Worm (Caenorhabditis elegans) whole organism, early embryonic: ENCODE data around the gene nspg-10.
A peak's percentile ranks its signal among the peaks of the same experiment; 100 is the strongest.

Source experiments
- B0310.2 ChIP-seq: sonication (generic microtip); optimal IDR thresholded peaks from 2 replicates; lab custom pipeline; 2016; ENCODE audit warnings: mild to moderate bottlenecking, missing genetic modification characterization, missing compliant biosample characterization
- F13C5.2 ChIP-seq: sonication (generic microtip); optimal IDR thresholded peaks from 2 replicates; lab custom pipeline; 2017; ENCODE audit warnings: mild to moderate bottlenecking, missing genetic modification characterization, inconsistent platforms, missing compliant biosample characterization
- aly-1 ChIP-seq: sonication (generic microtip); optimal IDR thresholded peaks from 2 replicates; lab custom pipeline; 2016; ENCODE audit warnings: missing genetic modification characterization, missing compliant biosample characterization
- ama-1 ChIP-seq: fragments of 150-350 bp; optimal IDR thresholded peaks from 2 replicates; lab custom pipeline; 2014
- ceh-13 ChIP-seq: fragments of 200-800 bp; sonication (Bioruptor generic); optimal IDR thresholded peaks from 2 replicates; lab custom pipeline; 2018; ENCODE audit warnings: mild to moderate bottlenecking, missing genetic modification characterization, missing compliant biosample characterization
- ceh-36 ChIP-seq: sonication (generic microtip); optimal IDR thresholded peaks from 2 replicates; lab custom pipeline; 2016; ENCODE audit warnings: missing genetic modification characterization, inconsistent platforms, missing compliant biosample characterization
- ets-7 ChIP-seq: sonication (generic microtip); optimal IDR thresholded peaks from 2 replicates; lab custom pipeline; 2016; ENCODE audit warnings: missing genotype, missing genetic modification characterization, missing compliant biosample characterization
- flt-1 ChIP-seq: fragments of 200-800 bp; sonication (Bioruptor generic); IDR thresholded peaks from 2 replicates; pipeline ENCODE4 v1.3.6; 2022; ENCODE audit warnings: missing genetic modification characterization, missing compliant biosample characterization
- hmbx-1 ChIP-seq: sonication (generic microtip); optimal IDR thresholded peaks from 2 replicates; lab custom pipeline; 2016; ENCODE audit warnings: mild to moderate bottlenecking, missing genetic modification characterization, missing compliant biosample characterization
- hmg-4 ChIP-seq: fragments of 200-800 bp; sonication (Bioruptor generic); optimal IDR thresholded peaks from 2 replicates; lab custom pipeline; 2018; ENCODE audit warnings: mild to moderate bottlenecking, missing genetic modification characterization, missing compliant biosample characterization
- hnd-1 ChIP-seq: sonication (generic microtip); optimal IDR thresholded peaks from 2 replicates; lab custom pipeline; 2016; ENCODE audit warnings: missing genetic modification characterization, missing compliant biosample characterization
- pes-1 ChIP-seq: fragments of 200-800 bp; sonication (Bioruptor generic); IDR thresholded peaks from 2 replicates; pipeline ENCODE4 v1.3.6; 2022; ENCODE audit warnings: missing genetic modification reagents, missing genetic modification characterization, missing compliant biosample characterization
- scrt-1 ChIP-seq: fragments of 200-800 bp; sonication (Bioruptor generic); IDR thresholded peaks from 2 replicates; pipeline ENCODE4 v1.3.6; 2022; ENCODE audit warnings: missing genetic modification characterization, missing compliant biosample characterization
- sea-1 ChIP-seq: fragments of 200-800 bp; sonication (Bioruptor generic); conservative IDR thresholded peaks from 2 replicates; pipeline ENCODE4 v1.3.6; 2022; ENCODE audit warnings: missing genetic modification characterization, missing compliant biosample characterization
- tbx-11 ChIP-seq: fragments of 200-800 bp; sonication (Bioruptor generic); IDR thresholded peaks from 2 replicates; pipeline ENCODE4 v1.3.6; 2022; ENCODE audit warnings: missing genetic modification characterization, missing compliant biosample characterization
- tbx-37 ChIP-seq: fragments of 200-800 bp; sonication (Bioruptor generic); conservative IDR thresholded peaks from 2 replicates; pipeline ENCODE4 v1.3.6; 2022; ENCODE audit warnings: missing genetic modification reagents, missing genetic modification characterization, missing compliant biosample characterization
- tra-4 ChIP-seq: sonication (generic microtip); optimal IDR thresholded peaks from 2 replicates; lab custom pipeline; 2017; ENCODE audit warnings: missing genetic modification characterization, missing compliant biosample characterization

Gene nspg-10

DNA sequence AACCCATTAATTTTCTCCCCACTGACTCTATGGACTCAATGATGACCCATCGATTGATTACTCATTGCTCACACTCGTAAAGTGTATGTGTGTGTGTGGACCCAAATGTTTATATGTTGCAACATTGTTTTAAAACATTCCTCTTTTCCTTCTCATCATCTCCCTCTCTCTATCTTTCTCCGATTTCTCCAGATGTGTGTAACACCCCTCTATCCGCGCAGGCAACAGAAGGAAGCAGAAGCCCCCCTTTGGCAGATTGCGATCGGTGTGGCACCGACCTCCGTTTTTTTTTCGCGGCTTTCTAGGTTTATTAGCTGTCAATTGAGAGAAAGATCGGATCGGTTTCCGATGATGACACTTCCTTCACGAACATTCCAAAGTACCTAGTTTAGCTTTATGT is 38.0 kb downstream of the nspg-10 start:
- no peak for TF ChIP-seq tbx-37 (GFP tag; lab: Robert Waterston, UW)
- TF ChIP-seq flt-1 (GFP tag; lab: Robert Waterston, UW) = 0 out of 2 replicates have a peak, but pooled peaks have one; percentile 21

DNA sequence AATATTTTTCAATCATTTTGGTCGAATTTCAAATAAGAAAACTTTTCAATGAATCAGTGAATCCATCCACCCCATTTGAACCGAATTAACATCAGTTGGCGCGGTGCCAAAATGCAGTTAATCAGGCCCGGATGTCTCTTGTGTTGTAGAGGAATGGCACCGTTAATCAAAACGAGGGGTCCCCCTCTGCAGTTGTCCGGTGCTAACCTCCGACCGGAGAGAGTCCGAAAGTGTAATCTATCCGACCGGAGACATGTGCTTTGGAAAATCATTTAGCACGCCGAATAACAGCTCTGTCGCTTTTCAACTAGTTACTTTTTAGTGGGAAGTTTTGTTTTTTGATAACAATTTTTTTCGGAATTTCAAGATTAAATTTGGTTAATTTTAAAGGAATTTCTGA is 39.7 kb downstream of the nspg-10 start:
- no peak for TF ChIP-seq aly-1 (tag; lab: Kevin White, UChicago)
- TF ChIP-seq F13C5.2 (tag; lab: Kevin White, UChicago) = no peak
- TF ChIP-seq pes-1 (GFP tag; lab: Robert Waterston, UW) = no peak
- no peak for TF ChIP-seq hmg-4 (GFP tag; lab: Kevin White, UChicago)
- TF ChIP-seq ama-1 = no peak
- no peak for TF ChIP-seq tbx-11 (GFP tag; lab: Robert Waterston, UW)
- no peak for TF ChIP-seq hmbx-1 (tag; lab: Kevin White, UChicago)
- TF ChIP-seq ceh-36 (tag; lab: Kevin White, UChicago) = no peak
- no peak for TF ChIP-seq sea-1 (GFP tag; lab: Robert Waterston, UW)
- no peak for TF ChIP-seq hnd-1 (tag; lab: Kevin White, UChicago)
- no peak for TF ChIP-seq ceh-13
- no peak for TF ChIP-seq tbx-37 (GFP tag; lab: Robert Waterston, UW)
- TF ChIP-seq scrt-1 (GFP tag; lab: Robert Waterston, UW) = no peak
- no peak for TF ChIP-seq tra-4 (tag; lab: Kevin White, UChicago)
- no peak for TF ChIP-seq ets-7 (tag; lab: Kevin White, UChicago)
- TF ChIP-seq B0310.2 (tag; lab: Kevin White, UChicago) = no peak
- TF ChIP-seq flt-1 (GFP tag; lab: Robert Waterston, UW) = no peak

ce11 chrIV:4647385-4647784 is 41.8 kb downstream of the nspg-10 start, which contains the start of gene F29B9.8:
TSS of gene F29B9.8 (plus strand) at chrIV:4647685.
- no peak for TF ChIP-seq aly-1 (tag; lab: Kevin White, UChicago)
- no peak for TF ChIP-seq hmg-4 (GFP tag; lab: Kevin White, UChicago)
- TF ChIP-seq tbx-37 (GFP tag; lab: Robert Waterston, UW) = no peak
- TF ChIP-seq flt-1 (GFP tag; lab: Robert Waterston, UW) = no peak
- TF ChIP-seq tbx-11 (GFP tag; lab: Robert Waterston, UW) = no peak
- no peak for TF ChIP-seq tra-4 (tag; lab: Kevin White, UChicago)
- TF ChIP-seq pes-1 (GFP tag; lab: Robert Waterston, UW) = no peak
- no peak for TF ChIP-seq B0310.2 (tag; lab: Kevin White, UChicago)
- TF ChIP-seq F13C5.2 (tag; lab: Kevin White, UChicago) = no peak
- no peak for TF ChIP-seq sea-1 (GFP tag; lab: Robert Waterston, UW)
- no peak for TF ChIP-seq ceh-36 (tag; lab: Kevin White, UChicago)

DNA sequence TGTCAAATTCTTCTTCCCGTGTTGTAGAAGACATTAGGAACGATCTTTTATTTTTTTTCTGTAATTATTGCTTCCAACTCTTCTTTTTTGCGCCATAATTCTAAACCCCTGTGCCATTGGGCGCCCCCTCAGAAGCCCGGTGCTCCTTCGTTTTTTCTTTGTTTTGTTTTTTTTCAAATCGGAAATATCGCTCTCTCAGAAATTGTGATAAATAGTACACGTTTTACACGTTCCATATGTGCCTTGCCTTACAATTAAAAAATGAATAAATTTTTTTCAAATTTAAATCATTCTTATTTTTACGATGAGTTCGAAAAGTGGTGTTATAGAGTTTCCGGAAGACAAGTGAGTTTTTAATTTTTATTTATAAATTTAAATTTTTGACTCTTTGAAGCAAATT is 43.9 kb downstream of the nspg-10 start, which contains the start of gene F29B9.7:
TSS of gene F29B9.7 (plus strand) at position 301 of the 400 bp plus-strand sequence.
- TF ChIP-seq tbx-11 (GFP tag; lab: Robert Waterston, UW) (no peak), F13C5.2 (tag; lab: Kevin White, UChicago) (no peak), hnd-1 (tag; lab: Kevin White, UChicago) (no peak), hmg-4 (GFP tag; lab: Kevin White, UChicago) (no peak), scrt-1 (GFP tag; lab: Robert Waterston, UW) (no peak), hmbx-1 (tag; lab: Kevin White, UChicago) (no peak), B0310.2 (tag; lab: Kevin White, UChicago) (no peak), ceh-13 (no peak), aly-1 (tag; lab: Kevin White, UChicago) (no peak), tbx-37 (GFP tag; lab: Robert Waterston, UW) (no peak), tra-4 (tag; lab: Kevin White, UChicago) (no peak)

- TF ChIP-seq pes-1 (GFP tag; lab: Robert Waterston, UW) (peak; percentile 65; the same call in 1 of the 2 replicates), sea-1 (GFP tag; lab: Robert Waterston, UW) (0 out of 2 replicates have a peak, but pooled peaks have one; percentile 58), hmg-4 (GFP tag; lab: Kevin White, UChicago) (no peak), tra-4 (tag; lab: Kevin White, UChicago) (no peak), F13C5.2 (tag; lab: Kevin White, UChicago) (peak; percentile 53), ets-7 (tag; lab: Kevin White, UChicago) (no peak), tbx-37 (GFP tag; lab: Robert Waterston, UW) (no peak), scrt-1 (GFP tag; lab: Robert Waterston, UW) (no peak), ceh-36 (tag; lab: Kevin White, UChicago) (peak; percentile 6), ama-1 (no peak)
These were observed 45.1 kb downstream of the nspg-10 start, which contains the start of gene ubc-9 for ce11 chrIV:4650624-4651094. TSS of gene ubc-9 (plus strand) at chrIV:4651044.

ce11 chrIV:4652365-4652844 is 46.8 kb downstream of the nspg-10 start, which contains the start of gene F29B9.5:
TSS of gene F29B9.5 (plus strand) at chrIV:4652415.
- TF ChIP-seq ama-1 (no peak), aly-1 (tag; lab: Kevin White, UChicago) (no peak), B0310.2 (tag; lab: Kevin White, UChicago) (no peak), flt-1 (GFP tag; lab: Robert Waterston, UW) (no peak), ceh-13 (no peak), ets-7 (tag; lab: Kevin White, UChicago) (no peak), tra-4 (tag; lab: Kevin White, UChicago) (no peak), tbx-37 (GFP tag; lab: Robert Waterston, UW) (no peak), tbx-11 (GFP tag; lab: Robert Waterston, UW) (no peak), F13C5.2 (tag; lab: Kevin White, UChicago) (no peak), hnd-1 (tag; lab: Kevin White, UChicago) (no peak), hmg-4 (GFP tag; lab: Kevin White, UChicago) (no peak)

DNA sequence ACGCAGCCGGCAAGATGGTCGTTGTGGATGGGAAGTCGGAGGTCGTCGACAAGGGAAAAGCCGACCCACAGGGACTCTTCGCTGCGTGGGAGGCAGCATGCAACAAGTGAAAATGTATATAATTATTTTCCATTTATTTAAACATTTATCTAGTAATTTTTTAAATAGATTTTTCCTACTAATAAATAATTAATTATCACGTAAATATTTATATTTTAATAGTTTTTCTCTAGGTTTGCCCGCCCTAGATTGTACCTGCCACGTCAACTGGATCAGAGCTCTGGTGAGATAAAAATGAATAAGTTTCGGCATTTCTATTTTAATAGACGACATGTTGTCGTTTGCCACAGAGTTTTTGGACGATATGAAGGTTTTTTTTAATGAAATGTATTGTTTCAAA is 47.4 kb downstream of the nspg-10 start, which contains the start of gene psr-1:
TSS of gene psr-1 (plus strand) at position 301 of the 400 bp plus-strand sequence.
- TF ChIP-seq ceh-36 (tag; lab: Kevin White, UChicago) = no peak
- TF ChIP-seq tbx-37 (GFP tag; lab: Robert Waterston, UW) = no peak
- no peak for TF ChIP-seq tbx-11 (GFP tag; lab: Robert Waterston, UW)
- TF ChIP-seq tra-4 (tag; lab: Kevin White, UChicago) = no peak
- TF ChIP-seq F13C5.2 (tag; lab: Kevin White, UChicago) = no peak
- no peak for TF ChIP-seq ets-7 (tag; lab: Kevin White, UChicago)
- TF ChIP-seq pes-1 (GFP tag; lab: Robert Waterston, UW) = no peak
- no peak for TF ChIP-seq hmbx-1 (tag; lab: Kevin White, UChicago)
- TF ChIP-seq ceh-13 = no peak
